Worm (Caenorhabditis elegans) whole organism, L4 larva: Measurements from ENCODE around the gene srx-135.

Experiments
- F44E2.7 ChIP-seq: fragments of 200-800 bp; sonication (Bioruptor generic); IDR thresholded peaks from 2 replicates; pipeline ENCODE4 v2.1.2; 2022; ENCODE audit warnings: missing genetic modification characterization, missing compliant biosample characterization
- aha-1 ChIP-seq: fragments of 150-350 bp; peaks from one replicate; lab custom pipeline; 2014; ENCODE audit warnings: missing biosample characterization, missing genetic modification characterization
- aly-2 ChIP-seq: sonication (generic microtip); optimal IDR thresholded peaks from 2 replicates; lab custom pipeline; 2018; ENCODE audit warnings: missing biosample characterization, missing genetic modification characterization
- arid-1 ChIP-seq: fragments of 200-800 bp; sonication (Bioruptor generic); conservative IDR thresholded peaks from 2 replicates; pipeline ENCODE4 v1.3.6; 2022; ENCODE audit warnings: missing genetic modification reagents, missing genetic modification characterization, missing compliant biosample characterization
- ceh-20 ChIP-seq: fragments of 200-800 bp; sonication (Bioruptor generic); IDR thresholded peaks from 2 replicates; pipeline ENCODE4 v1.3.6; 2022; ENCODE audit warnings: missing genetic modification reagents, missing genetic modification characterization, missing compliant biosample characterization
- cey-2 ChIP-seq: sonication (generic microtip); optimal IDR thresholded peaks from 3 replicates; lab custom pipeline; 2017; ENCODE audit warnings: missing genetic modification characterization, mild to moderate bottlenecking, missing compliant biosample characterization, antibody characterized with exemption, borderline replicate concordance; ENCODE audit not compliant: insufficient read depth
- ctbp-1 ChIP-seq: fragments of 200-800 bp; sonication (Bioruptor generic); IDR thresholded peaks from 2 replicates; pipeline ENCODE4 v1.3.6; 2022; ENCODE audit warnings: missing genetic modification reagents, missing genetic modification characterization, missing compliant biosample characterization
- daf-12 ChIP-seq: fragments of 150-350 bp; optimal IDR thresholded peaks from 2 replicates; lab custom pipeline; 2014; ENCODE audit warnings: missing biosample characterization, missing genetic modification reagents, missing genetic modification characterization
- dmd-6 ChIP-seq: fragments of 200-800 bp; sonication (Bioruptor generic); IDR thresholded peaks from 2 replicates; pipeline ENCODE4 v1.3.6; 2022; ENCODE audit warnings: missing genetic modification reagents, missing genetic modification characterization, missing compliant biosample characterization
- dmd-8 ChIP-seq: fragments of 200-800 bp; sonication (Bioruptor generic); IDR thresholded peaks from 2 replicates; pipeline ENCODE4 v1.3.6; 2022; ENCODE audit warnings: missing genetic modification characterization, missing compliant biosample characterization
- dpl-1 ChIP-seq: fragments of 150-350 bp; optimal IDR thresholded peaks from 2 replicates; lab custom pipeline; 2014; ENCODE audit warnings: missing biosample characterization, missing genetic modification reagents, missing genetic modification characterization
- egl-27 ChIP-seq: sonication (generic microtip); optimal IDR thresholded peaks from 3 replicates; lab custom pipeline; 2017; ENCODE audit warnings: missing biosample characterization, missing genetic modification reagents, missing genetic modification characterization
- hif-1 ChIP-seq, 2 experiments: sonication (generic microtip); optimal IDR thresholded peaks; 2 replicates each; lab custom pipeline; 2016 to 2017; ENCODE audit warnings: missing compliant biosample characterization in 2 of 2, missing genetic modification characterization in 2 of 2, missing genetic modification reagents in 2 of 2, missing genotype in 2 of 2, mild to moderate bottlenecking in 1 of 2
- lin-13 ChIP-seq: fragments of 150-350 bp; optimal IDR thresholded peaks from 2 replicates; lab custom pipeline; 2014; ENCODE audit warnings: missing biosample characterization, missing genetic modification reagents, missing genetic modification characterization
- lin-39 ChIP-seq: fragments of 150-350 bp; optimal IDR thresholded peaks from 2 replicates; lab custom pipeline; 2014; ENCODE audit warnings: missing biosample characterization, missing genetic modification reagents, missing genetic modification characterization
- lir-3 ChIP-seq: sonication (generic microtip); optimal IDR thresholded peaks from 2 replicates; lab custom pipeline; 2016; ENCODE audit warnings: mild to moderate bottlenecking, missing genetic modification characterization, missing compliant biosample characterization
- lsy-2 ChIP-seq, 2 experiments: fragments of 150-350 bp in 1 of 2; sonication (generic microtip) in 1 of 2; optimal IDR thresholded peaks; 2 replicates each; lab custom pipeline; 2014 to 2017; ENCODE audit warnings: missing biosample characterization in 2 of 2, missing genetic modification characterization in 2 of 2
- madf-9 ChIP-seq: fragments of 200-800 bp; sonication (Bioruptor generic); conservative IDR thresholded peaks from 2 replicates; pipeline ENCODE4 v1.3.6; 2022; ENCODE audit warnings: missing genetic modification reagents, missing genetic modification characterization, missing compliant biosample characterization
- mdl-1 ChIP-seq, 2 experiments: fragments of 150-350 bp in 1 of 2; sonication (generic microtip) in 1 of 2; optimal IDR thresholded peaks; 2 replicates each; lab custom pipeline; 2014 to 2017; ENCODE audit warnings: missing biosample characterization in 2 of 2, missing genetic modification characterization in 2 of 2
- nhr-10 ChIP-seq: fragments of 150-350 bp; optimal IDR thresholded peaks from 2 replicates; lab custom pipeline; 2014; ENCODE audit warnings: missing biosample characterization, missing genetic modification characterization
- nhr-102 ChIP-seq: sonication (generic microtip); optimal IDR thresholded peaks from 2 replicates; lab custom pipeline; 2016; ENCODE audit warnings: mild to moderate bottlenecking, missing genetic modification characterization, moderate library complexity, missing compliant biosample characterization
- nhr-25 ChIP-seq: sonication (generic microtip); optimal IDR thresholded peaks from 2 replicates; lab custom pipeline; 2017; ENCODE audit warnings: missing genetic modification characterization, mild to moderate bottlenecking, missing compliant biosample characterization, antibody characterized with exemption, moderate library complexity, borderline replicate concordance; ENCODE audit not compliant: insufficient read depth
- nhr-6 ChIP-seq: fragments of 150-350 bp; optimal IDR thresholded peaks from 2 replicates; lab custom pipeline; 2014; ENCODE audit warnings: missing biosample characterization, missing genetic modification characterization
- rbr-2 ChIP-seq: sonication (generic microtip); optimal IDR thresholded peaks from 2 replicates; lab custom pipeline; 2016; ENCODE audit warnings: missing genotype, missing genetic modification characterization, missing compliant biosample characterization
- sdz-12 ChIP-seq: fragments of 200-800 bp; sonication (Bioruptor generic); optimal IDR thresholded peaks from 2 replicates; lab custom pipeline; 2018; ENCODE audit warnings: mild to moderate bottlenecking, missing genetic modification characterization, missing compliant biosample characterization
- skn-1 ChIP-seq: fragments of 150-350 bp; optimal IDR thresholded peaks from 2 replicates; lab custom pipeline; 2014; ENCODE audit warnings: missing biosample characterization, missing genetic modification characterization
- tag-97 ChIP-seq: fragments of 200-800 bp; sonication (Bioruptor generic); IDR thresholded peaks from 2 replicates; pipeline ENCODE4 v1.3.6; 2022; ENCODE audit warnings: missing genetic modification characterization, missing compliant biosample characterization
- tra-1 ChIP-seq: fragments of 200-800 bp; sonication (Bioruptor generic); IDR thresholded peaks from 2 replicates; pipeline ENCODE4 v1.3.6; 2022; ENCODE audit warnings: missing genetic modification reagents, missing genetic modification characterization, missing compliant biosample characterization
- unc-62 ChIP-seq, 3 experiments: fragments of 150-350 bp in 1 of 3; sonication (generic microtip); optimal IDR thresholded peaks in 2 of 3; peaks in 1 of 3; 1 replicate in 1 of 3; 2 replicates in 2 of 3; lab custom pipeline; 2014 to 2017; ENCODE audit warnings: missing biosample characterization in 3 of 3, missing genetic modification characterization in 3 of 3, missing genetic modification reagents in 3 of 3, missing genotype in 1 of 3
- zfp-3 ChIP-seq: fragments of 200-800 bp; sonication (Bioruptor generic); conservative IDR thresholded peaks from 2 replicates; pipeline ENCODE4 v1.3.6; 2022; ENCODE audit warnings: missing genetic modification reagents, missing genetic modification characterization, missing compliant biosample characterization
- zip-2 ChIP-seq: fragments of 150-350 bp; optimal IDR thresholded peaks from 2 replicates; lab custom pipeline; 2014; ENCODE audit warnings: missing biosample characterization, missing genetic modification characterization

srx-135 gene

ce11 chrV:13850170-13850569, 8.8 kb upstream of the srx-135 start, which contains the start of gene hpx-2:
hpx-2 (plus strand) TSS chrV:13850470.
- TF ChIP-seq sdz-12, result no peak
- TF ChIP-seq dpl-1 (GFP tag; lab: Kevin White, UChicago), result no peak
- no peak for TF ChIP-seq egl-27
- TF ChIP-seq nhr-6 (tag; lab: Kevin White, UChicago), result no peak
- TF ChIP-seq, all 104 proteins: peak for 0

- TF ChIP-seq tra-1, result no peak
- TF ChIP-seq lir-3 (tag; lab: Kevin White, UChicago), result no peak
- no peak for TF ChIP-seq hif-1 (tag; optimal IDR thresholded peaks at IDR 0.05; lab: Kevin White, UChicago)
- no peak for TF ChIP-seq cey-2 (tag; lab: Kevin White, UChicago)
- no peak for TF ChIP-seq nhr-25 (tag; lab: Kevin White, UChicago)
- TF ChIP-seq zip-2 (tag; lab: Kevin White, UChicago), result no peak
- TF ChIP-seq F44E2.7 (GFP tag; lab: Robert Waterston, UW), result no peak
- TF ChIP-seq ctbp-1 (GFP tag; lab: Robert Waterston, UW), result no peak
- no peak for TF ChIP-seq zfp-3 (GFP tag; lab: Robert Waterston, UW)
- no peak for TF ChIP-seq nhr-102 (tag; lab: Kevin White, UChicago)
- TF ChIP-seq, all 104 proteins: peak for 0
Measured at ce11 chrV:13854306-13854705, 4.7 kb upstream of the srx-135 start, which contains the start of gene ttr-21. ttr-21 (minus strand) TSS chrV:13854405.

ce11 chrV:13856376-13856775, 2.6 kb upstream of the srx-135 start, which contains the start of gene srx-134:
srx-134 (minus strand) TSS chrV:13856476.
- TF ChIP-seq nhr-10 (tag; lab: Kevin White, UChicago) (no peak), lin-13 (no peak), aly-2 (tag; lab: Kevin White, UChicago) (no peak), mdl-1 (tag; optimal IDR thresholded peaks at IDR 0.05; lab: Kevin White, UChicago) (no peak), madf-9 (GFP tag; lab: Robert Waterston, UW) (no peak), arid-1 (no peak), lin-39 (tag; lab: Kevin White, UChicago) (no peak), daf-12 (tag; lab: Kevin White, UChicago) (no peak), zfp-3 (GFP tag; lab: Robert Waterston, UW) (no peak), dmd-8 (no peak), tag-97 (no peak), dmd-6 (GFP tag; lab: Robert Waterston, UW) (no peak)

ce11 chrV:13857132-13857531, 1.9 kb upstream of the srx-135 start, which contains the start of gene srx-136:
srx-136 (plus strand) TSS chrV:13857432.
- TF ChIP-seq nhr-25 (tag; lab: Kevin White, UChicago) (no peak), skn-1 (tag; lab: Kevin White, UChicago) (no peak)

- TF ChIP-seq lsy-2 (tag; optimal IDR thresholded peaks at IDR 0.05; lab: Kevin White, UChicago) (no peak), egl-27 (no peak)
Measured at ce11 chrV:13862505-13862904, 3.5 kb downstream of the srx-135 start, which contains the start of gene srx-137. srx-137 (plus strand) TSS chrV:13862805.

- TF ChIP-seq ceh-20 (no peak), aha-1 (peak; percentile 90), hif-1 (tag; optimal IDR thresholded peaks at IDR 0.05; lab: Kevin White, UChicago) (no peak), nhr-10 (tag; lab: Kevin White, UChicago) (no peak), unc-62 (GFP tag; optimal IDR thresholded peaks at IDR 0.05 in 1 of 2; lab: Kevin White, UChicago) (peak in 1 of 2 experiments; percentile 55), unc-62 (tag; optimal IDR thresholded peaks at IDR 0.05; lab: Kevin White, UChicago) (no peak), rbr-2 (no peak), daf-12 (tag; lab: Kevin White, UChicago) (no peak), tag-97 (no peak)
- TF ChIP-seq, all 104 proteins: peak for 2
Measured at ce11 chrV:13863700-13864099, 4.7 kb downstream of the srx-135 start.
